Worm (Caenorhabditis elegans): ENCODE measurements around the gene Y38H8A.12.

Y38H8A.12 gene

ce11 chrIV:13460876-13461275 is at the start of gene Y38H8A.12:
Gene Y38H8A.12 (minus strand): TSS chrIV:13460976.
- TF ChIP-seq rnt-1 (tag; optimal IDR thresholded peaks at IDR 0.05), result no peak
- no peak for TF ChIP-seq ama-1 (optimal IDR thresholded peaks at IDR 0.05)

ce11 chrIV:13510049-13510448 is 49.3 kb upstream of the Y38H8A.12 start:
- no peak for TF ChIP-seq gmeb-2 (tag; optimal IDR thresholded peaks at IDR 0.05)
- no peak for TF ChIP-seq sox-2 (GFP tag; IDR thresholded peaks at IDR 0.05)
- TF ChIP-seq npax-4 (tag; optimal IDR thresholded peaks at IDR 0.05), result no peak
- TF ChIP-seq ceh-31 (tag; optimal IDR thresholded peaks at IDR 0.05), result no peak
- TF ChIP-seq dve-1 (tag; optimal IDR thresholded peaks at IDR 0.05), result no peak
- TF ChIP-seq pag-3 (tag; optimal IDR thresholded peaks at IDR 0.05; ENCODE audit: borderline replicate concordance), result no peak
- TF ChIP-seq ztf-16 (tag; optimal IDR thresholded peaks at IDR 0.05), result no peak
- no peak for TF ChIP-seq ceh-30 (tag; optimal IDR thresholded peaks at IDR 0.05)
- TF ChIP-seq che-1 (tag; optimal IDR thresholded peaks at IDR 0.05), result no peak
- no peak for TF ChIP-seq unc-3 (GFP tag; conservative IDR thresholded peaks at IDR 0.05)
- no peak for TF ChIP-seq unc-3 (tag; optimal IDR thresholded peaks at IDR 0.05)
- no peak for TF ChIP-seq hlh-13 (GFP tag; optimal IDR thresholded peaks at IDR 0.05)
- no peak for TF ChIP-seq ceh-45 (GFP tag; IDR thresholded peaks at IDR 0.05)
- no peak for TF ChIP-seq syd-9 (tag; optimal IDR thresholded peaks at IDR 0.05)
- no peak for TF ChIP-seq eyg-1 (tag; optimal IDR thresholded peaks at IDR 0.05)
- no peak for TF ChIP-seq fkh-10 (GFP tag; optimal IDR thresholded peaks at IDR 0.05)
- no peak for TF ChIP-seq ceh-9 (tag; optimal IDR thresholded peaks at IDR 0.05)
- no peak for TF ChIP-seq rnt-1 (tag; optimal IDR thresholded peaks at IDR 0.05)
- no peak for TF ChIP-seq ceh-22 (tag; optimal IDR thresholded peaks at IDR 0.05)
- TF ChIP-seq fkh-6 (tag; optimal IDR thresholded peaks at IDR 0.05), result no peak

DNA sequence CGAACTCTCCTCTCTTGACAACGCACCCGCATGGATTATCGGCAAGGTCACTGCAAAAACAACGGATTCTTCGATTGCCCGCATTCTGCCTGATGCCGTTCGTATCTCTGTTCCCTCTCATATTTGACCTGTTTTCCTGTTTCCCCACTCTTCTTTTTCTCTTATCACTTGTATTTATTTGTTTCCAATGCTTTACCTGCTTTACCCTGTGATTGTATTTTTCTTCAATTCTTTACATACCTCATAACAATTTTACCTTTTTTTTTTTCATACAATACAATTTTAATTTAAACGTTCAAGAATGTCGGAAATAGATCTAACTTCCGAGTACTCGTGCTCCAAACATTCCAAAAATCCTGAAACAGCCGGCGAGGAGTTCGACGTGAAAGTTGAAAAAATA is 48.1 kb upstream of the Y38H8A.12 start, which contains the start of gene afmd-2:
TSS of gene afmd-2 (plus strand) at position 301 of the 400 bp plus-strand sequence.
- TF ChIP-seq syd-9 (tag; optimal IDR thresholded peaks at IDR 0.05), result no peak
- TF ChIP-seq pqm-1 (tag; optimal IDR thresholded peaks at IDR 0.05), result no peak
- TF ChIP-seq fkh-10 (GFP tag; optimal IDR thresholded peaks at IDR 0.05), result no peak
- no peak for TF ChIP-seq T23F11.4 (GFP tag; optimal IDR thresholded peaks at IDR 0.05)
- no peak for TF ChIP-seq madf-2 (tag; optimal IDR thresholded peaks at IDR 0.05)
- no peak for TF ChIP-seq rnt-1 (tag; optimal IDR thresholded peaks at IDR 0.05)
- no peak for TF ChIP-seq ceh-2 (tag; optimal IDR thresholded peaks at IDR 0.05)
- no peak for TF ChIP-seq ceh-34 (tag; optimal IDR thresholded peaks at IDR 0.05)
- TF ChIP-seq hlh-30 (tag; optimal IDR thresholded peaks at IDR 0.05; ENCODE audit: insufficient read depth), result no peak
- no peak for TF ChIP-seq pax-1 (tag; optimal IDR thresholded peaks at IDR 0.05)
- no peak for TF ChIP-seq pha-2 (tag; optimal IDR thresholded peaks at IDR 0.05)
- TF ChIP-seq zip-5 (tag; optimal IDR thresholded peaks at IDR 0.05), result no peak
- no peak for TF ChIP-seq ets-4 (tag; optimal IDR thresholded peaks at IDR 0.05)
- TF ChIP-seq Y22D7AL.16 (tag; optimal IDR thresholded peaks at IDR 0.05), result no peak
- TF ChIP-seq hlh-15 (tag; optimal IDR thresholded peaks at IDR 0.05), result no peak
- no peak for TF ChIP-seq K02D7.2 (tag; optimal IDR thresholded peaks at IDR 0.05)

- no peak for TF ChIP-seq ama-1 (optimal IDR thresholded peaks at IDR 0.05)
- TF ChIP-seq F13H6.1 (tag; optimal IDR thresholded peaks at IDR 0.05), result no peak
- no peak for TF ChIP-seq ceh-24 (tag; optimal IDR thresholded peaks at IDR 0.05)
- no peak for TF ChIP-seq unc-55 (GFP tag; optimal IDR thresholded peaks at IDR 0.05)
- TF ChIP-seq npax-4 (tag; optimal IDR thresholded peaks at IDR 0.05), result no peak
- no peak for TF ChIP-seq hlh-8 (tag; optimal IDR thresholded peaks at IDR 0.05)
These were observed 44.9 kb upstream of the Y38H8A.12 start, which contains the start of gene nlp-17 for ce11 chrIV:13505662-13506061. Gene nlp-17 (minus strand): TSS chrIV:13505762.

Measured in whole organism, late embryonic.